Worm (Caenorhabditis elegans) whole organism, L4 larva: Measurements from ENCODE around the gene F28H7.3.

Experiments used
- F10B5.3 ChIP-seq: sonication (generic microtip); optimal IDR thresholded peaks from 2 replicates; lab custom pipeline; 2016; ENCODE audit warnings: mild to moderate bottlenecking, missing genetic modification characterization, missing compliant biosample characterization
- T20F7.1 ChIP-seq: fragments of 200-800 bp; sonication (Bioruptor generic); optimal IDR thresholded peaks from 2 replicates; lab custom pipeline; 2018; ENCODE audit warnings: mild to moderate bottlenecking, missing genetic modification characterization, missing compliant biosample characterization
- aha-1 ChIP-seq: fragments of 150-350 bp; peaks from one replicate; lab custom pipeline; 2014; ENCODE audit warnings: missing biosample characterization, missing genetic modification characterization
- ceh-32 ChIP-seq: sonication (generic microtip); optimal IDR thresholded peaks from 2 replicates; lab custom pipeline; 2016; ENCODE audit warnings: mild to moderate bottlenecking, missing genetic modification characterization, missing compliant biosample characterization; ENCODE audit not compliant: poor library complexity
- ceh-44 ChIP-seq: fragments of 200-800 bp; sonication (Bioruptor generic); IDR thresholded peaks from 2 replicates; pipeline ENCODE4 v1.3.6; 2022; ENCODE audit warnings: missing genetic modification reagents, missing genetic modification characterization, missing compliant biosample characterization
- ces-1 ChIP-seq: fragments of 150-350 bp; sonication (generic microtip); optimal IDR thresholded peaks from 4 replicates; lab custom pipeline; 2014; ENCODE audit warnings: missing biosample characterization, missing genetic modification reagents, missing genetic modification characterization
- daf-16 ChIP-seq, 3 experiments: sonication (generic microtip); optimal IDR thresholded peaks; 2 replicates each; lab custom pipeline; 2016 to 2017; ENCODE audit warnings: missing genetic modification characterization in 3 of 3, missing genetic modification reagents in 3 of 3, mild to moderate bottlenecking in 2 of 3, missing compliant biosample characterization in 2 of 3, missing biosample characterization in 1 of 3, moderate library complexity in 1 of 3
- dmd-8 ChIP-seq: fragments of 200-800 bp; sonication (Bioruptor generic); IDR thresholded peaks from 2 replicates; pipeline ENCODE4 v1.3.6; 2022; ENCODE audit warnings: missing genetic modification characterization, missing compliant biosample characterization
- dpl-1 ChIP-seq: fragments of 150-350 bp; optimal IDR thresholded peaks from 2 replicates; lab custom pipeline; 2014; ENCODE audit warnings: missing biosample characterization, missing genetic modification reagents, missing genetic modification characterization
- egl-27 ChIP-seq: sonication (generic microtip); optimal IDR thresholded peaks from 3 replicates; lab custom pipeline; 2017; ENCODE audit warnings: missing biosample characterization, missing genetic modification reagents, missing genetic modification characterization
- hif-1 ChIP-seq, 2 experiments: sonication (generic microtip); optimal IDR thresholded peaks; 2 replicates each; lab custom pipeline; 2016 to 2017; ENCODE audit warnings: missing compliant biosample characterization in 2 of 2, missing genetic modification characterization in 2 of 2, missing genetic modification reagents in 2 of 2, missing genotype in 2 of 2, mild to moderate bottlenecking in 1 of 2
- hlh-11 ChIP-seq: fragments of 200-800 bp; sonication (Bioruptor generic); optimal IDR thresholded peaks from 2 replicates; lab custom pipeline; 2018; ENCODE audit warnings: mild to moderate bottlenecking, missing genetic modification characterization, missing compliant biosample characterization
- hlh-30 ChIP-seq: sonication (generic microtip); optimal IDR thresholded peaks from 2 replicates; lab custom pipeline; 2017; ENCODE audit warnings: antibody characterized with exemption, mild to moderate bottlenecking, missing genetic modification characterization, missing compliant biosample characterization; ENCODE audit not compliant: insufficient read depth
- lin-29 ChIP-seq: fragments of 200-800 bp; sonication (Bioruptor generic); IDR thresholded peaks from 2 replicates; pipeline ENCODE4 v1.3.6; 2022; ENCODE audit warnings: missing genetic modification reagents, missing genetic modification characterization, missing compliant biosample characterization
- lir-3 ChIP-seq: sonication (generic microtip); optimal IDR thresholded peaks from 2 replicates; lab custom pipeline; 2016; ENCODE audit warnings: mild to moderate bottlenecking, missing genetic modification characterization, missing compliant biosample characterization
- madf-9 ChIP-seq: fragments of 200-800 bp; sonication (Bioruptor generic); conservative IDR thresholded peaks from 2 replicates; pipeline ENCODE4 v1.3.6; 2022; ENCODE audit warnings: missing genetic modification reagents, missing genetic modification characterization, missing compliant biosample characterization
- mdl-1 ChIP-seq, 2 experiments: fragments of 150-350 bp in 1 of 2; sonication (generic microtip) in 1 of 2; optimal IDR thresholded peaks; 2 replicates each; lab custom pipeline; 2014 to 2017; ENCODE audit warnings: missing biosample characterization in 2 of 2, missing genetic modification characterization in 2 of 2
- mep-1 ChIP-seq: fragments of 150-350 bp; sonication (generic microtip); optimal IDR thresholded peaks from 3 replicates; lab custom pipeline; 2014; ENCODE audit warnings: missing biosample characterization, missing genetic modification characterization
- mxl-3 ChIP-seq: fragments of 200-800 bp; sonication (Bioruptor generic); optimal IDR thresholded peaks from 2 replicates; lab custom pipeline; 2018; ENCODE audit warnings: mild to moderate bottlenecking, missing genetic modification characterization, missing compliant biosample characterization
- nhr-11 ChIP-seq: fragments of 150-350 bp; optimal IDR thresholded peaks from 2 replicates; lab custom pipeline; 2014; ENCODE audit warnings: missing biosample characterization, missing genetic modification characterization
- nhr-111 ChIP-seq: fragments of 200-800 bp; sonication (Bioruptor generic); optimal IDR thresholded peaks from 2 replicates; lab custom pipeline; 2018; ENCODE audit warnings: mild to moderate bottlenecking, missing genetic modification characterization, missing compliant biosample characterization
- nhr-237 ChIP-seq: sonication (generic microtip); optimal IDR thresholded peaks from 2 replicates; lab custom pipeline; 2017; ENCODE audit warnings: missing biosample characterization, missing genetic modification characterization
- nhr-25 ChIP-seq: sonication (generic microtip); optimal IDR thresholded peaks from 2 replicates; lab custom pipeline; 2017; ENCODE audit warnings: missing genetic modification characterization, mild to moderate bottlenecking, missing compliant biosample characterization, antibody characterized with exemption, moderate library complexity, borderline replicate concordance; ENCODE audit not compliant: insufficient read depth
- nhr-28 ChIP-seq: fragments of 150-350 bp; optimal IDR thresholded peaks from 2 replicates; lab custom pipeline; 2014; ENCODE audit warnings: missing biosample characterization, missing genetic modification characterization
- nhr-6 ChIP-seq: fragments of 150-350 bp; optimal IDR thresholded peaks from 2 replicates; lab custom pipeline; 2014; ENCODE audit warnings: missing biosample characterization, missing genetic modification characterization
- nhr-77 ChIP-seq: fragments of 150-350 bp; optimal IDR thresholded peaks from 2 replicates; lab custom pipeline; 2014; ENCODE audit warnings: missing biosample characterization, missing genetic modification characterization
- php-3 ChIP-seq: fragments of 200-800 bp; sonication (Bioruptor generic); IDR thresholded peaks from 2 replicates; pipeline ENCODE4 v1.3.6; 2022; ENCODE audit warnings: missing genetic modification reagents, missing genetic modification characterization, missing compliant biosample characterization
- set-16 ChIP-seq: fragments of 200-800 bp; sonication (Bioruptor generic); IDR thresholded peaks from 2 replicates; pipeline ENCODE4 v1.3.6; 2022; ENCODE audit warnings: missing genetic modification reagents, missing genetic modification characterization, missing compliant biosample characterization
- unc-39 ChIP-seq: sonication (generic microtip); optimal IDR thresholded peaks from 2 replicates; lab custom pipeline; 2017; ENCODE audit warnings: missing biosample characterization, missing genetic modification characterization
- unc-62 ChIP-seq, 3 experiments: fragments of 150-350 bp in 1 of 3; sonication (generic microtip); optimal IDR thresholded peaks in 2 of 3; peaks in 1 of 3; 1 replicate in 1 of 3; 2 replicates in 2 of 3; lab custom pipeline; 2014 to 2017; ENCODE audit warnings: missing biosample characterization in 3 of 3, missing genetic modification characterization in 3 of 3, missing genetic modification reagents in 3 of 3, missing genotype in 1 of 3
- zip-11 ChIP-seq: fragments of 200-800 bp; sonication (Bioruptor generic); IDR thresholded peaks from 2 replicates; pipeline ENCODE4 v1.3.6; 2022; ENCODE audit warnings: missing genetic modification characterization, missing compliant biosample characterization
- zip-2 ChIP-seq: fragments of 150-350 bp; optimal IDR thresholded peaks from 2 replicates; lab custom pipeline; 2014; ENCODE audit warnings: missing biosample characterization, missing genetic modification characterization

Gene F28H7.3

DNA sequence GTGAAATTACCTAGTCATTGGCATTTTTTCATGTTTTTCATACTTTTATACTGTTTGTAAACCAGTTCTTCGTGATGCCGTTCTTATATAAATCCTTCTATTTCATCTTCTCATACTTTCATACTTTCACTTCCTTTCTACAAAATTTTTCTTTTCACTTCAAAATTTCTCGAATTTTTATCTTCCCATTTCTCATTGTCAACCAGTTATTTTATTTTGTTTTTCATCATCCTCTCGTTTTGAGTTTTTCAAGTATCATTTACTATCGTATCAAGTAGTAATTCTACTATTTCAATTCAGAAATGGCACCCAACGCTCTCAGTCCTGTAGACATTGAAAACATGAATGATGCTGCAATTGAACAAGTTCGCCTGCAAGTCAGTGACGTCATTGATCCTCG is 8.1 kb upstream of the F28H7.3 start, which contains the start of gene F28H7.8:
Gene F28H7.8, plus strand, starts transcription at position 301 of the 400 bp plus-strand sequence.
- TF ChIP-seq F10B5.3 (tag; lab: Kevin White, UChicago) (no peak), unc-62 (GFP tag; optimal IDR thresholded peaks at IDR 0.05 in 1 of 2; lab: Kevin White, UChicago) (peak in 1 of 2 experiments; percentile 38), unc-62 (tag; optimal IDR thresholded peaks at IDR 0.05; lab: Kevin White, UChicago) (no peak), zip-11 (GFP tag; lab: Robert Waterston, UW) (no peak)

DNA sequence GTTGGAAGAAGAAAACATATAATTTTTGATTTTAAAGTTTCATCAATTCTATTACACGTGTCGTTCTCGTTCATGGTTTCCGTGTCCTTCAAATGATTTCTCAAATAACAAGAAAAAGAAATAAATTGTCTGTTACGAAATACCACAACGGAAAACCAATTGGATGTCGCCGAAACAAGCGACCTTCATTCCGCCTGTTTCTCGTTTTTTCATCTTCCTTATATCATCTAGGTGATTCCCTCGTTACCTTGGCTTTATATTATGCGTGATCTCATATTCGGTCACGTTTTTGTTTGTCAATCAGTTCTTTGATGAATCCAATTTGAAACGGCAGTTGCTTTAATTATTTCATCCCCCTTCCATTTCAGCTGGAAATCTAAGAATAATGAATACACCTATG is 6.5 kb upstream of the F28H7.3 start:
- TF ChIP-seq set-16 (GFP tag; lab: Robert Waterston, UW) (no peak), hlh-11 (tag; lab: Kevin White, UChicago) (no peak), nhr-11 (tag; lab: Kevin White, UChicago) (no peak), unc-62 (GFP tag; optimal IDR thresholded peaks at IDR 0.05 in 1 of 2; lab: Kevin White, UChicago) (peak in 1 of 2 experiments; percentile 44), unc-62 (tag; optimal IDR thresholded peaks at IDR 0.05; lab: Kevin White, UChicago) (no peak), ceh-32 (tag; lab: Kevin White, UChicago) (no peak), nhr-6 (no peak), lin-29 (GFP tag; lab: Robert Waterston, UW) (no peak), php-3 (GFP tag; lab: Robert Waterston, UW) (no peak), mdl-1 (tag; optimal IDR thresholded peaks at IDR 0.05; lab: Kevin White, UChicago) (peak in 1 of 2 experiments; percentile 48), hlh-30 (tag; lab: Kevin White, UChicago) (peak; percentile 24), egl-27 (tag; lab: Kevin White, UChicago) (no peak), nhr-25 (peak; percentile 73), mxl-3 (GFP tag; lab: Kevin White, UChicago) (peak; percentile 3), ces-1 (GFP tag; lab: Kevin White, UChicago) (no peak), hif-1 (tag; optimal IDR thresholded peaks at IDR 0.05; lab: Kevin White, UChicago) (no peak), aha-1 (tag; lab: Kevin White, UChicago) (peak; percentile 22), mep-1 (tag; lab: Kevin White, UChicago) (peak; percentile 10), nhr-28 (tag; lab: Kevin White, UChicago) (peak; percentile 8)

DNA sequence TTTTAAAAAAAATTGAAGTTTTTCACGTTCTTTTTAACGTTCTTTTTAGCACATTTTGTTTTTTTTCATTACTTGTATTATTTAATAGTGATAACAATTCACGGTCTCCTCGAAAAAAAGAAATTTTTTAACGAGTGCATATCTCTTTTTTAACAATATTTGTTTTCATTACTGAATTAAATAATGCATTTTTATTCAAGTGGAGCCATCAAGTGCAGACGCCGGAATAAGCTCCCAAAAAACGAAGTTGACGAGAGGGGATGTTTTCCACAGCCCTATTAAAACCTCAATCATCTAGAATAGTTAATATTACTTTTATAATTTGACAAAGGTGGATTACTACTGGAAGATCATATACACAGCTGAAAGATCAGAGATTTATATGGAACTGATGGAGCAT is 6.1 kb upstream of the F28H7.3 start, which contains the start of gene irld-6:
Gene irld-6, minus strand, starts transcription at position 101 of the 400 bp plus-strand sequence.
- TF ChIP-seq T20F7.1 (no peak), dpl-1 (GFP tag; lab: Kevin White, UChicago) (no peak), F10B5.3 (tag; lab: Kevin White, UChicago) (no peak), unc-39 (no peak), nhr-77 (tag; lab: Kevin White, UChicago) (no peak), nhr-237 (no peak), dmd-8 (GFP tag; lab: Robert Waterston, UW) (no peak)

- TF ChIP-seq lin-29 (GFP tag; lab: Robert Waterston, UW) (no peak), madf-9 (GFP tag; lab: Robert Waterston, UW) (no peak), zip-2 (tag; lab: Kevin White, UChicago) (no peak), nhr-111 (GFP tag; lab: Kevin White, UChicago) (no peak), lir-3 (no peak), daf-16 (GFP tag; optimal IDR thresholded peaks at IDR 0.05; lab: Kevin White, UChicago) (no peak), daf-16 (tag; optimal IDR thresholded peaks at IDR 0.05; lab: Kevin White, UChicago) (no peak), ceh-44 (GFP tag; lab: Robert Waterston, UW) (no peak)
Observed at ce11 chrV:10754050-10754449, 3.5 kb upstream of the F28H7.3 start, which contains the start of gene F28H7.7. F28H7.7 (minus strand) TSS chrV:10754150.
